Fruit fly (Drosophila melanogaster) whole organism, pupa: ENCODE data around the gene CG3436.

Source experiments
- CG13204 ChIP-seq: fragments of 200-800 bp; sonication (Bioruptor generic); optimal IDR thresholded peaks from 2 replicates; lab custom pipeline; 2018; ENCODE audit warnings: missing biosample characterization, mild to moderate bottlenecking, missing genetic modification characterization, moderate library complexity
- CG14655 ChIP-seq: fragments of 200-800 bp; sonication (Bioruptor generic); optimal IDR thresholded peaks from 3 replicates; lab custom pipeline; 2017; ENCODE audit warnings: mild to moderate bottlenecking, missing biosample characterization, missing genetic modification reagents, missing genetic modification characterization
- CG32121 ChIP-seq: fragments of 200-800 bp; sonication (Bioruptor generic); IDR thresholded peaks from 2 replicates; pipeline ENCODE4 v1.3.6; 2022; ENCODE audit warnings: missing biosample characterization, missing genetic modification characterization
- CG9948 ChIP-seq: fragments of 200-800 bp; sonication (Bioruptor generic); optimal IDR thresholded peaks from 2 replicates; lab custom pipeline; 2018; ENCODE audit warnings: missing biosample characterization, mild to moderate bottlenecking, missing genetic modification characterization, moderate library complexity
- EcR ChIP-seq: fragments of 200-800 bp; sonication (Bioruptor generic); optimal IDR thresholded peaks from 3 replicates; lab custom pipeline; 2019; ENCODE audit warnings: missing biosample characterization, missing genetic modification characterization, mild to moderate bottlenecking, moderate library complexity, missing genetic modification reagents

- TF ChIP-seq CG9948 (tag; lab: Kevin White, UChicago) (peak; percentile 10), CG32121 (GFP tag; lab: Robert Waterston, UW) (no peak), EcR (GFP tag; lab: Kevin White, UChicago) (no peak), CG14655 (GFP tag; lab: Kevin White, UChicago) (no peak), CG13204 (no peak)
Measured at dm6 chr2L:162208-162607, 6.4 kb downstream of the CG3436 start.
